Fruit fly (Drosophila melanogaster) whole organism, embryonic: Measurements from ENCODE around the gene CG15418.
A peak's percentile ranks its signal among the peaks of the same experiment; 100 is the strongest.

ENCODE experiments used
- BEAF-32 ChIP-seq: fragments of 200-800 bp; sonication (Bioruptor generic); optimal IDR thresholded peaks from 3 replicates; lab custom pipeline; 2017; ENCODE audit warnings: missing biosample characterization, missing genetic modification characterization, mild to moderate bottlenecking, moderate library complexity, missing genetic modification reagents
- CG10267 ChIP-seq: fragments of 200-800 bp; sonication (Bioruptor generic); optimal IDR thresholded peaks from 2 replicates; lab custom pipeline; 2018; ENCODE audit warnings: missing biosample characterization, mild to moderate bottlenecking, missing genetic modification characterization, moderate library complexity
- CG10274 ChIP-seq: fragments of 200-800 bp; sonication (Bioruptor generic); optimal IDR thresholded peaks from 3 replicates; lab custom pipeline; 2017; ENCODE audit warnings: missing biosample characterization, mild to moderate bottlenecking, missing genetic modification characterization
- CG11723 ChIP-seq: fragments of 200-800 bp; sonication (Bioruptor generic); optimal IDR thresholded peaks from 2 replicates; lab custom pipeline; 2017; ENCODE audit warnings: missing biosample characterization, mild to moderate bottlenecking, missing genetic modification characterization
- CG14441 ChIP-seq: fragments of 200-800 bp; sonication (Bioruptor generic); IDR thresholded peaks from 2 replicates; pipeline ENCODE4 v1.3.6; 2022; ENCODE audit warnings: missing biosample characterization, missing genetic modification characterization
- CG15073 ChIP-seq: fragments of 200-800 bp; sonication (Bioruptor generic); optimal IDR thresholded peaks from 2 replicates; lab custom pipeline; 2016; ENCODE audit warnings: missing biosample characterization, missing genetic modification characterization
- CG17802 ChIP-seq: fragments of 200-800 bp; sonication (Bioruptor generic); optimal IDR thresholded peaks from 2 replicates; lab custom pipeline; 2018; ENCODE audit warnings: missing biosample characterization, mild to moderate bottlenecking, missing genetic modification characterization, moderate library complexity
- CG1832 ChIP-seq: fragments of 200-800 bp; sonication (Bioruptor generic); optimal IDR thresholded peaks from 2 replicates; lab custom pipeline; 2017; ENCODE audit warnings: missing biosample characterization, mild to moderate bottlenecking, missing genetic modification characterization, inconsistent platforms
- CG32767 ChIP-seq: fragments of 200-800 bp; sonication (Bioruptor generic); IDR thresholded peaks from 2 replicates; pipeline ENCODE4 v1.3.6; 2022; ENCODE audit warnings: missing biosample characterization, missing genetic modification characterization
- CG3281 ChIP-seq: fragments of 200-800 bp; sonication (Bioruptor generic); optimal IDR thresholded peaks from 3 replicates; lab custom pipeline; 2017; ENCODE audit warnings: missing biosample characterization, mild to moderate bottlenecking, missing genetic modification characterization
- CG34376 ChIP-seq: fragments of 200-800 bp; sonication (Bioruptor generic); optimal IDR thresholded peaks from 2 replicates; lab custom pipeline; 2018; ENCODE audit warnings: missing biosample characterization, mild to moderate bottlenecking, missing genetic modification characterization
- CG3847 ChIP-seq: fragments of 200-800 bp; sonication (Bioruptor generic); IDR thresholded peaks from 2 replicates; pipeline ENCODE4 v1.3.6; 2022; ENCODE audit warnings: missing biosample characterization, missing genetic modification characterization
- CG6765 ChIP-seq: fragments of 200-800 bp; sonication (Bioruptor generic); optimal IDR thresholded peaks from 3 replicates; lab custom pipeline; 2017; ENCODE audit warnings: missing biosample characterization, mild to moderate bottlenecking, missing genetic modification characterization
- CG7357 ChIP-seq: fragments of 200-800 bp; sonication (Bioruptor generic); IDR thresholded peaks from 3 replicates; pipeline ENCODE4 v1.3.6; 2022; ENCODE audit warnings: missing biosample characterization, missing genetic modification characterization
- CG7928 ChIP-seq: fragments of 200-800 bp; sonication (Bioruptor generic); optimal IDR thresholded peaks from 2 replicates; lab custom pipeline; 2017; ENCODE audit warnings: missing biosample characterization, mild to moderate bottlenecking, missing genetic modification characterization
- CG8388 ChIP-seq: fragments of 200-800 bp; sonication (Bioruptor generic); optimal IDR thresholded peaks from 2 replicates; lab custom pipeline; 2019; ENCODE audit warnings: missing biosample characterization, mild to moderate bottlenecking, missing genetic modification characterization, moderate library complexity
- CG8478 ChIP-seq: fragments of >200 bp; optimal IDR thresholded peaks from 2 replicates; lab custom pipeline; 2018
- D ChIP-seq, 2 experiments: fragments of 200-800 bp in 1 of 2; fragments of >200 bp in 1 of 2; sonication (Bioruptor generic) in 1 of 2; optimal IDR thresholded peaks; 2 replicates in 1 of 2; 3 replicates in 1 of 2; lab custom pipeline; 2017; ENCODE audit warnings: mild to moderate bottlenecking in 1 of 2, missing biosample characterization in 1 of 2, missing genetic modification characterization in 1 of 2, missing genetic modification reagents in 1 of 2
- Dfd ChIP-seq, 2 experiments: fragments of >200 bp; optimal IDR thresholded peaks; 2 replicates each; lab custom pipeline; 2017; ENCODE audit warnings: missing biosample characterization in 2 of 2, missing genetic modification characterization in 2 of 2
- Dip3 ChIP-seq: fragments of 200-800 bp; sonication (Bioruptor generic); optimal IDR thresholded peaks from 3 replicates; lab custom pipeline; 2016; ENCODE audit warnings: missing biosample characterization, missing genetic modification characterization
- Fer3 ChIP-seq: fragments of 200-800 bp; sonication (Bioruptor generic); optimal IDR thresholded peaks from 2 replicates; lab custom pipeline; 2018; ENCODE audit warnings: missing biosample characterization, mild to moderate bottlenecking, missing genetic modification characterization, moderate library complexity
- Hr39 ChIP-seq: fragments of >200 bp; optimal IDR thresholded peaks from 2 replicates; lab custom pipeline; 2017
- Lim3 ChIP-seq: fragments of 200-800 bp; sonication (Bioruptor generic); IDR thresholded peaks from 2 replicates; pipeline ENCODE4 v1.3.6; 2022; ENCODE audit warnings: missing biosample characterization, missing genetic modification characterization
- Neu2 ChIP-seq: fragments of 200-800 bp; sonication (Bioruptor generic); optimal IDR thresholded peaks from 3 replicates; lab custom pipeline; 2016; ENCODE audit warnings: missing biosample characterization, missing genetic modification characterization, borderline replicate concordance
- Nf-YB ChIP-seq: fragments of 200-800 bp; sonication (Bioruptor generic); optimal IDR thresholded peaks from 3 replicates; lab custom pipeline; 2019; ENCODE audit warnings: missing biosample characterization, mild to moderate bottlenecking, missing genetic modification characterization, moderate library complexity
- Optix ChIP-seq: fragments of 200-800 bp; sonication (Bioruptor generic); IDR thresholded peaks from 3 replicates; pipeline ENCODE4 v1.3.6; 2022; ENCODE audit warnings: missing biosample characterization, missing genetic modification characterization
- PHDP ChIP-seq: fragments of 200-800 bp; sonication (Bioruptor generic); optimal IDR thresholded peaks from 3 replicates; lab custom pipeline; 2018; ENCODE audit warnings: missing biosample characterization, mild to moderate bottlenecking, missing genetic modification characterization, moderate library complexity
- Rx ChIP-seq: fragments of 200-800 bp; sonication (Bioruptor generic); IDR thresholded peaks from 2 replicates; pipeline ENCODE4 v1.3.6; 2022; ENCODE audit warnings: missing biosample characterization, missing genetic modification characterization
- Six4 ChIP-seq: fragments of 200-800 bp; sonication (Bioruptor generic); optimal IDR thresholded peaks from 2 replicates; lab custom pipeline; 2016; ENCODE audit warnings: missing biosample characterization, missing genetic modification characterization
- Spps ChIP-seq: fragments of 200-800 bp; sonication (Bioruptor generic); optimal IDR thresholded peaks from 2 replicates; lab custom pipeline; 2018; ENCODE audit warnings: missing biosample characterization, mild to moderate bottlenecking, missing genetic modification characterization
- YL-1 ChIP-seq: fragments of 200-800 bp; sonication (Bioruptor generic); optimal IDR thresholded peaks from 3 replicates; lab custom pipeline; 2017; ENCODE audit warnings: missing biosample characterization, mild to moderate bottlenecking, missing genetic modification characterization
- bab2 ChIP-seq: fragments of 200-800 bp; sonication (Bioruptor generic); optimal IDR thresholded peaks from 2 replicates; lab custom pipeline; 2016; ENCODE audit warnings: missing biosample characterization, missing genetic modification characterization
- da ChIP-seq: fragments of 200-800 bp; sonication (Bioruptor generic); optimal IDR thresholded peaks from 2 replicates; lab custom pipeline; 2016; ENCODE audit warnings: missing biosample characterization, missing genetic modification characterization
- dimm ChIP-seq: fragments of 200-800 bp; sonication (Bioruptor generic); IDR thresholded peaks from 2 replicates; pipeline ENCODE4 v1.3.6; 2022; ENCODE audit warnings: missing biosample characterization, missing genetic modification characterization
- dmrt99B ChIP-seq: fragments of 200-800 bp; sonication (Bioruptor generic); optimal IDR thresholded peaks from 2 replicates; lab custom pipeline; 2018; ENCODE audit warnings: missing biosample characterization, mild to moderate bottlenecking, missing genetic modification characterization, moderate library complexity
- ewg ChIP-seq: fragments of 200-800 bp; sonication (Bioruptor generic); optimal IDR thresholded peaks from 3 replicates; lab custom pipeline; 2017; ENCODE audit warnings: mild to moderate bottlenecking, missing biosample characterization, missing genetic modification reagents, missing genetic modification characterization
- fd64A ChIP-seq: fragments of 200-800 bp; sonication (Bioruptor generic); optimal IDR thresholded peaks from 3 replicates; lab custom pipeline; 2018; ENCODE audit warnings: missing biosample characterization, mild to moderate bottlenecking, missing genetic modification characterization
- ftz-f1 ChIP-seq: fragments of 200-800 bp; sonication (Bioruptor generic); optimal IDR thresholded peaks from 2 replicates; lab custom pipeline; 2016; ENCODE audit warnings: missing biosample characterization, missing genetic modification characterization
- gsb ChIP-seq: fragments of 200-800 bp; sonication (Bioruptor generic); IDR thresholded peaks from 2 replicates; pipeline ENCODE4 v1.3.6; 2022; ENCODE audit warnings: missing biosample characterization, missing genetic modification characterization
- gsb-n ChIP-seq: fragments of 200-800 bp; sonication (Bioruptor generic); optimal IDR thresholded peaks from 3 replicates; lab custom pipeline; 2018; ENCODE audit warnings: missing biosample characterization, mild to moderate bottlenecking, missing genetic modification characterization
- h ChIP-seq: fragments of >200 bp; optimal IDR thresholded peaks from 2 replicates; lab custom pipeline; 2017
- ind ChIP-seq: fragments of 200-800 bp; sonication (Bioruptor generic); optimal IDR thresholded peaks from 3 replicates; lab custom pipeline; 2016; ENCODE audit warnings: missing biosample characterization, missing genetic modification characterization
- nau ChIP-seq: fragments of 200-800 bp; sonication (Bioruptor generic); optimal IDR thresholded peaks from 3 replicates; lab custom pipeline; 2017; ENCODE audit warnings: missing biosample characterization, mild to moderate bottlenecking, missing genetic modification characterization, missing genetic modification reagents
- onecut ChIP-seq: fragments of 200-800 bp; sonication (Bioruptor generic); IDR thresholded peaks from 2 replicates; pipeline ENCODE4 v1.3.6; 2022; ENCODE audit warnings: missing biosample characterization, missing genetic modification characterization
- peb ChIP-seq: fragments of 200-800 bp; sonication (Bioruptor generic); IDR thresholded peaks from 2 replicates; pipeline ENCODE4 v1.3.6; 2022; ENCODE audit warnings: missing biosample characterization, missing genetic modification characterization
- rib ChIP-seq: fragments of 200-800 bp; sonication (Bioruptor generic); IDR thresholded peaks from 2 replicates; pipeline ENCODE4 v1.3.6; 2022; ENCODE audit warnings: missing biosample characterization, missing genetic modification characterization
- sens ChIP-seq: fragments of 200-800 bp; sonication (Bioruptor generic); peaks from one replicate; lab custom pipeline; 2016; ENCODE audit warnings: missing biosample characterization, missing genetic modification characterization
- seq ChIP-seq: fragments of 200-800 bp; sonication (Bioruptor generic); IDR thresholded peaks from 2 replicates; pipeline ENCODE4 v1.3.6; 2022; ENCODE audit warnings: missing biosample characterization, missing genetic modification characterization
- slbo ChIP-seq: fragments of 200-800 bp; sonication (Bioruptor generic); IDR thresholded peaks from 2 replicates; pipeline ENCODE4 v1.3.6; 2022; ENCODE audit warnings: missing biosample characterization, missing genetic modification characterization
- tx ChIP-seq: fragments of 200-800 bp; sonication (Bioruptor generic); optimal IDR thresholded peaks from 2 replicates; lab custom pipeline; 2016; ENCODE audit warnings: missing biosample characterization, missing genetic modification characterization

The CG15418 gene

DNA sequence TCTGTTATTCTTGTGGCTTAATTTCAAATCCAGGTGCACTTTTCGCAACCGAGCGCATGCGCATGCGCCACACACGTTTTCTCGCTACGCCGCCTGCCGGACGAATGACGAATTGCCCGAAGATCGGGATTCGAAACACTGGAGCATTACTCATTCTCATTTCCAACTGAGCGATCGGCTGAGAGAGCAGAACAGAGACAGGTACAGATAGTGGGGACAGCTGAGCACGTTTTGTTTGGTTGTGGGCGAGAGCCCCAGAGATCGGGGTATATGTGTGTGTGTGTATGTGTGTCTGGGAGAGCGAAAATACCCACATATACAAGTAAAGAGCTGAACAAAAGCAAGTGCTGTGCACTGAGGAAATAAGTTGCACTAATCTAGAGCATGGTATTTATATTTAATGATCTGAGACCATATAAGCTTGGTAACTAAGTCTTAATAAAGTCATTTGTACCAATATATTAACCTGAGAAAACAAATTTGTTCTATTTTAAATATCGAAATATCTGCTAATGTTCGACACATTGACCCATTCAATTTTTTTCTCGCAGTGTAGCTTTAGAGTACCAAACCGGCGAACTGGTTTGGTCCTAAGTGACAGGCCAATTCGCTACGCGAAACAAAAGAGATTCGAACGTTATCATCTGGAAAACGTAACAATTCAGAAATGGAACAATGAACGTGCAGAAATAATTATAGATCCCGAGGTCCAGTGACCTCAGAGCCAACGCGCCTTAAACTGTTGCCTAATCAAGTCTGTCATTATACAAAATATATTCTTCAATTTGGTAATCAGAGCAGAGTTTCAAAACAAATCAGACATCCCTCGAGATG is 10.8 kb upstream of the CG15418 start (continued):
- TF ChIP-seq Dip3 (GFP tag; lab: Kevin White, UChicago) (peak; percentile 89), CG14441 (GFP tag; lab: Robert Waterston, UW) (peak; percentile 98), Lim3 (GFP tag; lab: Robert Waterston, UW) (peak; percentile 52; the same call in 1 of the 2 replicates), CG34376 (GFP tag; lab: Kevin White, UChicago) (peak; percentile 97), CG10274 (GFP tag; lab: Kevin White, UChicago) (peak; percentile 99), Optix (peak; percentile 93), da (GFP tag; lab: Kevin White, UChicago) (peak; percentile 75), gsb (GFP tag; lab: Robert Waterston, UW) (peak; percentile 97), CG7928 (GFP tag; lab: Kevin White, UChicago) (peak; percentile 80), BEAF-32 (GFP tag; lab: Kevin White, UChicago) (peak; percentile 1), dmrt99B (tag; lab: Kevin White, UChicago) (peak; percentile 98), slbo (GFP tag; lab: Robert Waterston, UW) (peak; percentile 96), CG1832 (GFP tag; lab: Kevin White, UChicago) (no peak), bab2 (GFP tag; lab: Kevin White, UChicago) (peak; percentile 93), CG8388 (GFP tag; lab: Kevin White, UChicago) (peak; percentile 93), CG10267 (peak; percentile 96), CG3281 (GFP tag; lab: Kevin White, UChicago) (peak; percentile 98), Neu2 (peak; percentile 85), tx (GFP tag; lab: Kevin White, UChicago) (peak; percentile 90), Six4 (GFP tag; lab: Kevin White, UChicago) (peak; percentile 97), CG32767 (GFP tag; lab: Robert Waterston, UW) (peak; percentile 96), dimm (GFP tag; lab: Robert Waterston, UW) (peak; percentile 96), Fer3 (tag; lab: Kevin White, UChicago) (peak; percentile 99), D (optimal IDR thresholded peaks at IDR 0.05; lab: Kevin White, UChicago) (peak; percentile 69), D (GFP tag; optimal IDR thresholded peaks at IDR 0.05; lab: Kevin White, UChicago) (peak; percentile 98), CG11723 (GFP tag; lab: Kevin White, UChicago) (peak; percentile 80), onecut (GFP tag; lab: Robert Waterston, UW) (peak; percentile 93), Hr39 (lab: Kevin White, UChicago) (no peak), CG3847 (GFP tag; lab: Robert Waterston, UW) (peak; percentile 95), Spps (tag; lab: Kevin White, UChicago) (peak; percentile 98), peb (GFP tag; lab: Robert Waterston, UW) (peak; percentile 94), h (lab: Kevin White, UChicago) (no peak), Rx (peak; percentile 97), sens (GFP tag; lab: Kevin White, UChicago) (peak; percentile 100), CG7357 (GFP tag; lab: Robert Waterston, UW) (peak; percentile 93), CG15073 (GFP tag; lab: Kevin White, UChicago) (peak; percentile 60), fd64A (GFP tag; lab: Kevin White, UChicago) (peak; percentile 95), ftz-f1 (peak; percentile 78), ind (GFP tag; lab: Kevin White, UChicago) (peak; percentile 99), rib (GFP tag; lab: Robert Waterston, UW) (peak; percentile 94), nau (GFP tag; lab: Kevin White, UChicago) (peak; percentile 99), Nf-YB (GFP tag; lab: Kevin White, UChicago) (peak; percentile 81), YL-1 (GFP tag; lab: Kevin White, UChicago) (peak; percentile 53), seq (GFP tag; lab: Robert Waterston, UW) (peak; percentile 95), gsb-n (tag; lab: Kevin White, UChicago) (peak; percentile 93), CG6765 (GFP tag; lab: Kevin White, UChicago) (peak; percentile 98), ewg (peak; percentile 86), Dfd (GFP tag; optimal IDR thresholded peaks at IDR 0.05; lab: Kevin White, UChicago) (no peak), CG8478 (lab: Kevin White, UChicago) (peak; percentile 73), PHDP (peak; percentile 94), CG17802 (tag; lab: Kevin White, UChicago) (peak; percentile 91)
